Worm (Caenorhabditis elegans) whole organism, young adult: ENCODE measurements around the gene oac-31.

Source experiments
- Y53G8AR.9 ChIP-seq: fragments of 200-800 bp; sonication (Bioruptor generic); conservative IDR thresholded peaks from 2 replicates; pipeline ENCODE4 v1.3.6; 2022; ENCODE audit warnings: missing genetic modification reagents, missing genetic modification characterization, missing compliant biosample characterization
- ama-1 ChIP-seq, 3 experiments: fragments of 150-350 bp in 1 of 3; sonication (generic microtip) in 2 of 3; optimal IDR thresholded peaks; 2 replicates each; lab custom pipeline; 2014 to 2018; ENCODE audit warnings: missing biosample characterization in 2 of 3, missing genetic modification characterization in 2 of 3, missing genetic modification reagents in 2 of 3
- ceh-100 ChIP-seq: fragments of 200-800 bp; sonication (Bioruptor generic); IDR thresholded peaks from 2 replicates; pipeline ENCODE4 v1.3.6; 2022; ENCODE audit warnings: missing genetic modification reagents, missing genetic modification characterization, missing compliant biosample characterization
- ekl-4 ChIP-seq: fragments of 200-800 bp; sonication (Bioruptor generic); IDR thresholded peaks from 2 replicates; pipeline ENCODE4 v1.3.6; 2022; ENCODE audit warnings: missing genetic modification reagents, missing genetic modification characterization, missing compliant biosample characterization
- hsf-1 ChIP-seq: fragments of 200-800 bp; sonication (Bioruptor generic); IDR thresholded peaks from 2 replicates; pipeline ENCODE4 v1.3.6; 2022; ENCODE audit warnings: missing genetic modification reagents, missing genetic modification characterization, missing compliant biosample characterization
- lin-40 ChIP-seq: sonication (generic microtip); optimal IDR thresholded peaks from 2 replicates; lab custom pipeline; 2016; ENCODE audit warnings: missing genetic modification characterization, mild to moderate bottlenecking, missing compliant biosample characterization, missing genotype, missing genetic modification reagents
- pha-4 ChIP-seq: fragments of 150-350 bp; sonication (generic microtip); optimal IDR thresholded peaks from 2 replicates; lab custom pipeline; 2014; ENCODE audit warnings: missing biosample characterization, missing genetic modification reagents, missing genetic modification characterization
- sea-2 ChIP-seq: fragments of 200-800 bp; sonication (Bioruptor generic); IDR thresholded peaks from 2 replicates; pipeline ENCODE4 v1.3.6; 2022; ENCODE audit warnings: missing genetic modification characterization, missing compliant biosample characterization
- tbp1 ChIP-seq: fragments of 200-800 bp; sonication (Bioruptor generic); optimal IDR thresholded peaks from 2 replicates; lab custom pipeline; 2018; ENCODE audit warnings: mild to moderate bottlenecking, missing genetic modification characterization, missing compliant biosample characterization

DNA sequence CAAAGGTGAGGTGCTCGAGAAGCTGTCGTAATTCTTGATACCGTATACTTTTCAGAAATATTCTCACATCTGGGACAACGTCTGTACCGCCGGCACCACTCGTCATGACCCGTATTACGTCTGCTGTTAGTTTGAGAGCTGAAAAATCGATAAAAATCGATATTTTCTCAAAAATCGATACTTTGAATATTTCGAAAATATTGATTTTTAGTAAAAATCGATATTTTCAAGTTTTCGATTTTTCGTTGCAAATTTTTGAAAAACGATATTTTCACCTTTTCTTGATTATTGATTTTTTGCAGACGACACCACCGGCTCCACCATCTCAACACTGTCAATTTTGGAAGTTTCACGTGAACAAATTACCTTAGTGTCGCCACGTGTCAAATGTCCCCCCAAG, 45.9 kb downstream of the oac-31 start:
- TF ChIP-seq hsf-1 (GFP tag; lab: Robert Waterston, UW): no peak
- no peak for TF ChIP-seq ama-1 (optimal IDR thresholded peaks at IDR 0.05; lab: Kevin White, UChicago)
- no peak for TF ChIP-seq ama-1 (GFP tag; optimal IDR thresholded peaks at IDR 0.05; lab: Kevin White, UChicago)
- no peak for TF ChIP-seq Y53G8AR.9 (GFP tag; lab: Robert Waterston, UW)
- no peak for TF ChIP-seq lin-40 (tag; lab: Kevin White, UChicago)
- TF ChIP-seq sea-2 (GFP tag; lab: Robert Waterston, UW): no peak
- TF ChIP-seq tbp1 (GFP tag; lab: Kevin White, UChicago): no peak
- TF ChIP-seq ekl-4 (GFP tag; lab: Robert Waterston, UW): no peak
- no peak for TF ChIP-seq ceh-100 (GFP tag; lab: Robert Waterston, UW)
- no peak for TF ChIP-seq pha-4 (tag; lab: Kevin White, UChicago)
